Fruit fly (Drosophila melanogaster) whole organism, prepupa: ENCODE measurements around the gene CG10650.

Experiments used
- CG11902 ChIP-seq: fragments of 200-800 bp; sonication (Bioruptor generic); optimal IDR thresholded peaks from 3 replicates; lab custom pipeline; 2016; ENCODE audit warnings: missing biosample characterization, missing genetic modification characterization
- CG34406 ChIP-seq: fragments of 200-800 bp; sonication (Bioruptor generic); optimal IDR thresholded peaks from 3 replicates; lab custom pipeline; 2016; ENCODE audit warnings: missing biosample characterization, missing genetic modification characterization
- CG9139 ChIP-seq: fragments of 200-800 bp; sonication (Bioruptor generic); optimal IDR thresholded peaks from 3 replicates; lab custom pipeline; 2017; ENCODE audit warnings: missing biosample characterization, mild to moderate bottlenecking, missing genetic modification characterization
- Ets21C ChIP-seq: fragments of 200-800 bp; sonication (Bioruptor generic); optimal IDR thresholded peaks from 3 replicates; lab custom pipeline; 2016; ENCODE audit warnings: missing biosample characterization, missing genetic modification characterization
- fd85E ChIP-seq: fragments of 200-800 bp; sonication (Bioruptor generic); optimal IDR thresholded peaks from 3 replicates; lab custom pipeline; 2016; ENCODE audit warnings: missing biosample characterization, missing genetic modification characterization
- pdm3 ChIP-seq: fragments of 200-800 bp; sonication (Bioruptor generic); optimal IDR thresholded peaks from 3 replicates; lab custom pipeline; 2016; ENCODE audit warnings: missing biosample characterization, missing genetic modification characterization
- svp ChIP-seq: fragments of 200-800 bp; sonication (Bioruptor generic); peaks from one replicate; lab custom pipeline; 2016; ENCODE audit warnings: missing biosample characterization, missing genetic modification characterization

- TF ChIP-seq CG11902 (GFP tag; lab: Kevin White, UChicago) (peak; percentile 66), Ets21C (GFP tag; lab: Kevin White, UChicago) (peak; percentile 61), pdm3 (peak; percentile 72), svp (GFP tag; lab: Kevin White, UChicago) (peak; percentile 85), CG9139 (GFP tag; lab: Kevin White, UChicago) (peak; percentile 30), CG34406 (GFP tag; lab: Kevin White, UChicago) (peak; percentile 60), fd85E (no peak)
Observed at dm6 chr2L:19011895-19012645, 16.3 kb upstream of the CG10650 start.
